ENCODE assay signal across 2 fruit fly cellular contexts in genomic region chr3R:4243096-4243940, dm6.
TF ChIP-seq lines count a peak whose summit lies in the region.

CG34305 (minus strand) TSS chr3R:4243146.

TF ChIP-seq in whole organism, embryonic, 481 proteins besides CTCF, POLR2A, EP300 and RAD21 (continued from another document and continues in another):
- TF ChIP-seq CG9932 (GFP tag; IDR thresholded peaks at IDR 0.05; lab: Robert Waterston, UW) (peak; percentile 59), CG1233 (GFP tag; optimal IDR thresholded peaks at IDR 0.05; lab: Kevin White, UChicago) (peak; percentile 20), nmo (GFP tag; optimal IDR thresholded peaks at IDR 0.05; lab: Kevin White, UChicago) (peak; percentile 6), phol (tag; optimal IDR thresholded peaks at IDR 0.05; lab: Kevin White, UChicago) (peak; percentile 7), H2.0 (GFP tag; IDR thresholded peaks at IDR 0.05; lab: Robert Waterston, UW) (no peak), grau (tag; optimal IDR thresholded peaks at IDR 0.05; lab: Kevin White, UChicago) (peak; percentile 67), HmgD (GFP tag; optimal IDR thresholded peaks at IDR 0.05; lab: Kevin White, UChicago) (no peak), CG2120 (GFP tag; optimal IDR thresholded peaks at IDR 0.05; lab: Kevin White, UChicago) (peak; percentile 30), Mes4 (GFP tag; optimal IDR thresholded peaks at IDR 0.05; lab: Kevin White, UChicago) (no peak), nerfin-1 (tag; optimal IDR thresholded peaks at IDR 0.05; lab: Kevin White, UChicago) (no peak), CG2712 (tag; optimal IDR thresholded peaks at IDR 0.05; lab: Kevin White, UChicago) (peak; percentile 6), Hr78 (GFP tag; optimal IDR thresholded peaks at IDR 0.05; lab: Kevin White, UChicago) (no peak), ase (GFP tag; IDR thresholded peaks at IDR 0.05; lab: Robert Waterston, UW) (no peak), CG17829 (tag; optimal IDR thresholded peaks at IDR 0.05; lab: Kevin White, UChicago) (peak; percentile 5), CG2199 (GFP tag; IDR thresholded peaks at IDR 0.05; lab: Robert Waterston, UW) (0 out of 3 replicates have a peak, but pooled peaks have one; percentile 51), CG10147 (GFP tag; optimal IDR thresholded peaks at IDR 0.05; lab: Kevin White, UChicago) (peak; percentile 17), gem (tag; optimal IDR thresholded peaks at IDR 0.05; lab: Kevin White, UChicago) (no peak), slbo (GFP tag; IDR thresholded peaks at IDR 0.05; lab: Robert Waterston, UW) (peak; percentile 37), pan (optimal IDR thresholded peaks at IDR 0.05; lab: Kevin White, UChicago) (no peak), pan (GFP tag; optimal IDR thresholded peaks at IDR 0.05 in 1 of 2, IDR thresholded peaks at IDR 0.05 in 1 of 2) (peak in 1 of 2 experiments; percentile 28), Ptx1 (GFP tag; IDR thresholded peaks at IDR 0.05; lab: Robert Waterston, UW) (peak; percentile 25; the same call in 1 of the 2 replicates), row (GFP tag; IDR thresholded peaks at IDR 0.05; lab: Robert Waterston, UW) (0 out of 3 replicates have a peak, but pooled peaks have one; percentile 24), CG14667 (GFP tag; IDR thresholded peaks at IDR 0.05; lab: Robert Waterston, UW) (no peak), lab (GFP tag; optimal IDR thresholded peaks at IDR 0.05; lab: Kevin White, UChicago) (peak; percentile 11), CG32532 (GFP tag; IDR thresholded peaks at IDR 0.05; lab: Robert Waterston, UW) (peak; percentile 37; the same call in 1 of the 2 replicates), stc (GFP tag; IDR thresholded peaks at IDR 0.05; lab: Robert Waterston, UW) (no peak), Dip3 (GFP tag; optimal IDR thresholded peaks at IDR 0.05; lab: Kevin White, UChicago) (no peak), D19A (tag; optimal IDR thresholded peaks at IDR 0.05; lab: Kevin White, UChicago) (no peak), salm (tag; optimal IDR thresholded peaks at IDR 0.05; lab: Kevin White, UChicago) (no peak), Fer1 (GFP tag; optimal IDR thresholded peaks at IDR 0.05; lab: Kevin White, UChicago) (peak; percentile 19), CrebB (tag; optimal IDR thresholded peaks at IDR 0.05; lab: Kevin White, UChicago) (no peak), Rfx (GFP tag; IDR thresholded peaks at IDR 0.05; lab: Robert Waterston, UW) (peak; percentile 68), ind (GFP tag; optimal IDR thresholded peaks at IDR 0.05; lab: Kevin White, UChicago) (no peak), sd (tag; optimal IDR thresholded peaks at IDR 0.05; lab: Kevin White, UChicago) (peak; percentile 6), CG7839 (tag; optimal IDR thresholded peaks at IDR 0.05; lab: Kevin White, UChicago) (peak; percentile 32), Antp (GFP tag; optimal IDR thresholded peaks at IDR 0.05; lab: Kevin White, UChicago) (no peak), CG6854 (GFP tag; optimal IDR thresholded peaks at IDR 0.05; lab: Kevin White, UChicago) (no peak), CG18599 (GFP tag; optimal IDR thresholded peaks at IDR 0.05; lab: Kevin White, UChicago) (peak; percentile 4), Dek (tag; optimal IDR thresholded peaks at IDR 0.05; lab: Kevin White, UChicago) (peak; percentile 26), ATbp (GFP tag; optimal IDR thresholded peaks at IDR 0.05; lab: Kevin White, UChicago) (no peak), dmrt99B (tag; optimal IDR thresholded peaks at IDR 0.05; lab: Kevin White, UChicago) (peak; percentile 43), CG11085 (GFP tag; IDR thresholded peaks at IDR 0.05; lab: Robert Waterston, UW) (no peak), CG4328 (GFP tag; optimal IDR thresholded peaks at IDR 0.05; lab: Kevin White, UChicago) (no peak), pnt (GFP tag; optimal IDR thresholded peaks at IDR 0.05; lab: Kevin White, UChicago) (no peak), gcm (GFP tag; optimal IDR thresholded peaks at IDR 0.05; lab: Kevin White, UChicago) (no peak), abd-A (tag; optimal IDR thresholded peaks at IDR 0.05; lab: Kevin White, UChicago) (peak; percentile 13), lilli (GFP tag; optimal IDR thresholded peaks at IDR 0.05; lab: Kevin White, UChicago) (peak; percentile 4), lmd (GFP tag; IDR thresholded peaks at IDR 0.05; lab: Robert Waterston, UW) (peak; percentile 25; the same call in 1 of the 2 replicates), disco-r (GFP tag; optimal IDR thresholded peaks at IDR 0.05; lab: Kevin White, UChicago) (no peak), CG7556 (GFP tag; optimal IDR thresholded peaks at IDR 0.05; lab: Kevin White, UChicago) (peak; percentile 8), BEAF-32 (GFP tag; optimal IDR thresholded peaks at IDR 0.05; lab: Kevin White, UChicago) (no peak), Ravus (GFP tag; IDR thresholded peaks at IDR 0.05; lab: Robert Waterston, UW) (no peak), jigr1 (GFP tag; IDR thresholded peaks at IDR 0.05; lab: Robert Waterston, UW) (no peak), CG17361 (GFP tag; IDR thresholded peaks at IDR 0.05; lab: Robert Waterston, UW) (peak; percentile 52; the same call in 2 of the 3 replicates), Oli (tag; optimal IDR thresholded peaks at IDR 0.05; lab: Kevin White, UChicago) (peak; percentile 19), Hr51 (GFP tag; optimal IDR thresholded peaks at IDR 0.05; lab: Kevin White, UChicago) (peak in 1 of 2 experiments; percentile 43), Mrtf (GFP tag; IDR thresholded peaks at IDR 0.05; lab: Robert Waterston, UW) (no peak), Vsx1 (GFP tag; optimal IDR thresholded peaks at IDR 0.05; lab: Kevin White, UChicago) (no peak), Pdp1 (GFP tag; optimal IDR thresholded peaks at IDR 0.05; lab: Kevin White, UChicago) (peak in 1 of 2 experiments; percentile 15), sr (GFP tag; IDR thresholded peaks at IDR 0.05; lab: Robert Waterston, UW) (no peak), maf-S (GFP tag; optimal IDR thresholded peaks at IDR 0.05; lab: Kevin White, UChicago) (no peak), CG3281 (GFP tag; optimal IDR thresholded peaks at IDR 0.05; lab: Kevin White, UChicago) (peak; percentile 38), D19B (GFP tag; optimal IDR thresholded peaks at IDR 0.05; lab: Kevin White, UChicago) (no peak), eyg (GFP tag; optimal IDR thresholded peaks at IDR 0.05; lab: Kevin White, UChicago) (no peak), caup (GFP tag; optimal IDR thresholded peaks at IDR 0.05; lab: Kevin White, UChicago; ENCODE audit: severe bottlenecking) (no peak), CoRest (tag; optimal IDR thresholded peaks at IDR 0.05; lab: Kevin White, UChicago) (peak; percentile 17), al (GFP tag; IDR thresholded peaks at IDR 0.05; lab: Robert Waterston, UW) (0 out of 2 replicates have a peak, but pooled peaks have one; percentile 27)

TF ChIP-seq in whole organism, prepupa, 60 proteins besides CTCF, POLR2A, EP300 and RAD21 (continued from another document):
- TF ChIP-seq Eip75B (GFP tag; optimal IDR thresholded peaks at IDR 0.05; lab: Kevin White, UChicago) (peak; percentile 3), CG11294 (GFP tag; IDR thresholded peaks at IDR 0.05; lab: Robert Waterston, UW) (no peak), Lpt (GFP tag; optimal IDR thresholded peaks at IDR 0.05; lab: Kevin White, UChicago) (no peak), CG6276 (GFP tag; optimal IDR thresholded peaks at IDR 0.05; lab: Kevin White, UChicago) (no peak), vri (GFP tag; optimal IDR thresholded peaks at IDR 0.05; lab: Kevin White, UChicago) (peak; percentile 40), Ets21C (GFP tag; optimal IDR thresholded peaks at IDR 0.05; lab: Kevin White, UChicago) (peak; percentile 14), Sox102F (GFP tag; optimal IDR thresholded peaks at IDR 0.05; lab: Kevin White, UChicago) (peak; percentile 28), svp (GFP tag; lab: Kevin White, UChicago) (peak; percentile 66), ss (GFP tag; optimal IDR thresholded peaks at IDR 0.05; lab: Kevin White, UChicago) (no peak), net (GFP tag; optimal IDR thresholded peaks at IDR 0.05; lab: Kevin White, UChicago) (peak; percentile 10), CG15336 (GFP tag; IDR thresholded peaks at IDR 0.05; lab: Robert Waterston, UW) (no peak), CG8632 (GFP tag; optimal IDR thresholded peaks at IDR 0.05; lab: Kevin White, UChicago) (peak; percentile 13), Sox15 (GFP tag; optimal IDR thresholded peaks at IDR 0.05; lab: Kevin White, UChicago) (no peak), CG10631 (GFP tag; optimal IDR thresholded peaks at IDR 0.05; lab: Kevin White, UChicago) (peak; percentile 18), CG32006 (GFP tag; optimal IDR thresholded peaks at IDR 0.05; lab: Kevin White, UChicago) (no peak), salr (GFP tag; optimal IDR thresholded peaks at IDR 0.05; lab: Kevin White, UChicago) (no peak), Met (GFP tag; optimal IDR thresholded peaks at IDR 0.05; lab: Kevin White, UChicago) (peak; percentile 62), CG1621 (tag; optimal IDR thresholded peaks at IDR 0.05; lab: Kevin White, UChicago) (no peak), Hr39 (GFP tag; optimal IDR thresholded peaks at IDR 0.05; lab: Kevin White, UChicago) (peak; percentile 46), CG31627 (GFP tag; optimal IDR thresholded peaks at IDR 0.05; lab: Kevin White, UChicago) (peak; percentile 20)
